Worm (Caenorhabditis elegans) whole organism, early embryonic: ENCODE results near the gene unc-17.

Source experiments
- B0310.2 ChIP-seq: sonication (generic microtip); optimal IDR thresholded peaks from 2 replicates; lab custom pipeline; 2016; ENCODE audit warnings: mild to moderate bottlenecking, missing genetic modification characterization, missing compliant biosample characterization
- aly-1 ChIP-seq: sonication (generic microtip); optimal IDR thresholded peaks from 2 replicates; lab custom pipeline; 2016; ENCODE audit warnings: missing genetic modification characterization, missing compliant biosample characterization
- ama-1 ChIP-seq: fragments of 150-350 bp; optimal IDR thresholded peaks from 2 replicates; lab custom pipeline; 2014
- ceh-13 ChIP-seq: fragments of 200-800 bp; sonication (Bioruptor generic); optimal IDR thresholded peaks from 2 replicates; lab custom pipeline; 2018; ENCODE audit warnings: mild to moderate bottlenecking, missing genetic modification characterization, missing compliant biosample characterization
- ceh-36 ChIP-seq: sonication (generic microtip); optimal IDR thresholded peaks from 2 replicates; lab custom pipeline; 2016; ENCODE audit warnings: missing genetic modification characterization, inconsistent platforms, missing compliant biosample characterization
- ets-7 ChIP-seq: sonication (generic microtip); optimal IDR thresholded peaks from 2 replicates; lab custom pipeline; 2016; ENCODE audit warnings: missing genotype, missing genetic modification characterization, missing compliant biosample characterization
- hmbx-1 ChIP-seq: sonication (generic microtip); optimal IDR thresholded peaks from 2 replicates; lab custom pipeline; 2016; ENCODE audit warnings: mild to moderate bottlenecking, missing genetic modification characterization, missing compliant biosample characterization
- hmg-4 ChIP-seq: fragments of 200-800 bp; sonication (Bioruptor generic); optimal IDR thresholded peaks from 2 replicates; lab custom pipeline; 2018; ENCODE audit warnings: mild to moderate bottlenecking, missing genetic modification characterization, missing compliant biosample characterization
- hnd-1 ChIP-seq: sonication (generic microtip); optimal IDR thresholded peaks from 2 replicates; lab custom pipeline; 2016; ENCODE audit warnings: missing genetic modification characterization, missing compliant biosample characterization
- scrt-1 ChIP-seq: fragments of 200-800 bp; sonication (Bioruptor generic); IDR thresholded peaks from 2 replicates; pipeline ENCODE4 v1.3.6; 2022; ENCODE audit warnings: missing genetic modification characterization, missing compliant biosample characterization
- sea-1 ChIP-seq: fragments of 200-800 bp; sonication (Bioruptor generic); conservative IDR thresholded peaks from 2 replicates; pipeline ENCODE4 v1.3.6; 2022; ENCODE audit warnings: missing genetic modification characterization, missing compliant biosample characterization
- tbx-37 ChIP-seq: fragments of 200-800 bp; sonication (Bioruptor generic); conservative IDR thresholded peaks from 2 replicates; pipeline ENCODE4 v1.3.6; 2022; ENCODE audit warnings: missing genetic modification reagents, missing genetic modification characterization, missing compliant biosample characterization

ce11 chrIV:3618719-3619118, 5.8 kb downstream of the unc-17 start:
- TF ChIP-seq hmg-4 (GFP tag; lab: Kevin White, UChicago) (no peak), hnd-1 (tag; lab: Kevin White, UChicago) (no peak), aly-1 (tag; lab: Kevin White, UChicago) (no peak), ama-1 (lab: Kevin White, UChicago) (no peak), sea-1 (GFP tag; lab: Robert Waterston, UW) (no peak), ceh-13 (GFP tag; lab: Kevin White, UChicago) (no peak), B0310.2 (tag; lab: Kevin White, UChicago) (no peak), ets-7 (tag; lab: Kevin White, UChicago) (no peak), hmbx-1 (no peak), scrt-1 (GFP tag; lab: Robert Waterston, UW) (no peak), tbx-37 (GFP tag; lab: Robert Waterston, UW) (no peak), ceh-36 (tag; lab: Kevin White, UChicago) (no peak)
